Fruit fly (Drosophila melanogaster) whole organism, embryonic: ENCODE results near the gene CG17717.

Source experiments
- Atf3 ChIP-seq: fragments of 200-800 bp; sonication (Bioruptor generic); optimal IDR thresholded peaks from 3 replicates; lab custom pipeline; 2016; ENCODE audit warnings: missing biosample characterization, missing genetic modification characterization
- Blimp-1 ChIP-seq: fragments of 200-800 bp; sonication (Bioruptor generic); optimal IDR thresholded peaks from 3 replicates; lab custom pipeline; 2018; ENCODE audit warnings: missing biosample characterization, missing genetic modification characterization, mild to moderate bottlenecking, moderate library complexity, missing genetic modification reagents
- CG10267 ChIP-seq: fragments of 200-800 bp; sonication (Bioruptor generic); optimal IDR thresholded peaks from 2 replicates; lab custom pipeline; 2018; ENCODE audit warnings: missing biosample characterization, mild to moderate bottlenecking, missing genetic modification characterization, moderate library complexity
- CG10366 ChIP-seq: fragments of 200-800 bp; sonication (Bioruptor generic); IDR thresholded peaks from 2 replicates; pipeline ENCODE4 v1.3.6; 2022; ENCODE audit warnings: missing biosample characterization, missing genetic modification characterization
- CG12744 ChIP-seq: fragments of 200-800 bp; sonication (Bioruptor generic); optimal IDR thresholded peaks from 2 replicates; lab custom pipeline; 2016; ENCODE audit warnings: missing biosample characterization, missing genetic modification characterization
- CG12769 ChIP-seq: fragments of 200-800 bp; sonication (Bioruptor generic); optimal IDR thresholded peaks from 2 replicates; lab custom pipeline; 2019; ENCODE audit warnings: missing biosample characterization, mild to moderate bottlenecking, missing genetic modification characterization, moderate library complexity
- CG15269 ChIP-seq: fragments of 200-800 bp; sonication (Bioruptor generic); optimal IDR thresholded peaks from 2 replicates; lab custom pipeline; 2018; ENCODE audit warnings: missing biosample characterization, mild to moderate bottlenecking, missing genetic modification characterization, moderate library complexity
- CG15514 ChIP-seq: fragments of 200-800 bp; sonication (Bioruptor generic); optimal IDR thresholded peaks from 3 replicates; lab custom pipeline; 2017; ENCODE audit warnings: missing biosample characterization, missing genetic modification characterization, mild to moderate bottlenecking, moderate library complexity, missing genetic modification reagents
- CG17385 ChIP-seq: fragments of 200-800 bp; sonication (Bioruptor generic); optimal IDR thresholded peaks from 3 replicates; lab custom pipeline; 2018; ENCODE audit warnings: missing biosample characterization, mild to moderate bottlenecking, missing genetic modification characterization
- CG17802 ChIP-seq: fragments of 200-800 bp; sonication (Bioruptor generic); optimal IDR thresholded peaks from 2 replicates; lab custom pipeline; 2018; ENCODE audit warnings: missing biosample characterization, mild to moderate bottlenecking, missing genetic modification characterization, moderate library complexity
- CG17912 ChIP-seq: fragments of 200-800 bp; sonication (Bioruptor generic); optimal IDR thresholded peaks from 2 replicates; lab custom pipeline; 2018; ENCODE audit warnings: missing biosample characterization, mild to moderate bottlenecking, missing genetic modification characterization
- CG2199 ChIP-seq: fragments of 200-800 bp; sonication (Bioruptor generic); IDR thresholded peaks from 3 replicates; pipeline ENCODE4 v1.3.6; 2022; ENCODE audit warnings: missing biosample characterization, missing genetic modification characterization
- CG2875 ChIP-seq: fragments of 200-800 bp; sonication (Bioruptor generic); optimal IDR thresholded peaks from 2 replicates; lab custom pipeline; 2017; ENCODE audit warnings: missing biosample characterization, mild to moderate bottlenecking, missing genetic modification characterization, missing genetic modification reagents
- CG34422 ChIP-seq: fragments of 200-800 bp; sonication (Bioruptor generic); IDR thresholded peaks from 3 replicates; pipeline ENCODE4 v1.3.6; 2022; ENCODE audit warnings: missing biosample characterization, missing genetic modification characterization
- CG4404 ChIP-seq: fragments of 200-800 bp; sonication (Bioruptor generic); IDR thresholded peaks from 2 replicates; pipeline ENCODE4 v1.3.6; 2022; ENCODE audit warnings: missing biosample characterization, missing genetic modification characterization
- CG6813 ChIP-seq: fragments of 200-800 bp; sonication (Bioruptor generic); optimal IDR thresholded peaks from 2 replicates; lab custom pipeline; 2017; ENCODE audit warnings: missing biosample characterization, missing genetic modification characterization, mild to moderate bottlenecking, moderate library complexity, missing genetic modification reagents
- CG7839 ChIP-seq: fragments of 200-800 bp; sonication (Bioruptor generic); optimal IDR thresholded peaks from 3 replicates; lab custom pipeline; 2018; ENCODE audit warnings: missing biosample characterization, mild to moderate bottlenecking, missing genetic modification characterization, moderate library complexity
- CG8290 ChIP-seq, 3 experiments: fragments of 200-800 bp; sonication (Bioruptor generic); optimal IDR thresholded peaks; 2 replicates each; lab custom pipeline; 2016 to 2019; ENCODE audit warnings: missing biosample characterization in 3 of 3, missing genetic modification characterization in 3 of 3, mild to moderate bottlenecking in 2 of 3, moderate library complexity in 1 of 3
- CG9727 ChIP-seq: fragments of 200-800 bp; sonication (Bioruptor generic); optimal IDR thresholded peaks from 3 replicates; lab custom pipeline; 2017; ENCODE audit warnings: missing biosample characterization, mild to moderate bottlenecking, missing genetic modification characterization
- CG9932 ChIP-seq: fragments of 200-800 bp; sonication (Bioruptor generic); IDR thresholded peaks from 2 replicates; pipeline ENCODE4 v1.3.6; 2022; ENCODE audit warnings: missing biosample characterization, missing genetic modification characterization
- Camta ChIP-seq: fragments of 200-800 bp; sonication (Bioruptor generic); optimal IDR thresholded peaks from 2 replicates; lab custom pipeline; 2016; ENCODE audit warnings: missing biosample characterization, missing genetic modification characterization
- CoRest ChIP-seq: fragments of 200-800 bp; sonication (Bioruptor generic); optimal IDR thresholded peaks from 3 replicates; lab custom pipeline; 2018; ENCODE audit warnings: missing biosample characterization, mild to moderate bottlenecking, missing genetic modification characterization, moderate library complexity
- Dbx ChIP-seq: fragments of 200-800 bp; sonication (Bioruptor generic); IDR thresholded peaks from 3 replicates; pipeline ENCODE4 v1.3.6; 2022; ENCODE audit warnings: missing biosample characterization, missing genetic modification characterization
- Dfd ChIP-seq, 2 experiments: fragments of >200 bp; optimal IDR thresholded peaks; 2 replicates each; lab custom pipeline; 2017; ENCODE audit warnings: missing biosample characterization in 2 of 2, missing genetic modification characterization in 2 of 2
- ERR ChIP-seq: fragments of 200-800 bp; sonication (Bioruptor generic); optimal IDR thresholded peaks from 2 replicates; lab custom pipeline; 2016; ENCODE audit warnings: missing biosample characterization, missing genetic modification characterization
- Ets65A ChIP-seq: fragments of 200-800 bp; sonication (Bioruptor generic); peaks from one replicate; lab custom pipeline; 2016; ENCODE audit warnings: missing biosample characterization, missing genetic modification characterization
- Fer1 ChIP-seq: fragments of 200-800 bp; sonication (Bioruptor generic); optimal IDR thresholded peaks from 2 replicates; lab custom pipeline; 2017; ENCODE audit warnings: missing biosample characterization, mild to moderate bottlenecking, missing genetic modification characterization
- Gug ChIP-seq: fragments of 200-800 bp; sonication (Bioruptor generic); IDR thresholded peaks from 4 replicates; pipeline ENCODE4 v1.3.6; 2022; ENCODE audit warnings: missing biosample characterization, missing genetic modification characterization
- HHEX ChIP-seq: fragments of 200-800 bp; sonication (Bioruptor generic); optimal IDR thresholded peaks from 3 replicates; lab custom pipeline; 2017; ENCODE audit warnings: missing biosample characterization, mild to moderate bottlenecking, missing genetic modification characterization, missing genetic modification reagents
- Hr51 ChIP-seq, 2 experiments: fragments of 200-800 bp; sonication (Bioruptor generic); optimal IDR thresholded peaks; 2 replicates in 1 of 2; 3 replicates in 1 of 2; lab custom pipeline; 2016 to 2018; ENCODE audit warnings: missing biosample characterization in 2 of 2, missing genetic modification characterization in 2 of 2, mild to moderate bottlenecking in 1 of 2, moderate library complexity in 1 of 2
- Lhr ChIP-seq: fragments of 200-800 bp; sonication (Bioruptor generic); optimal IDR thresholded peaks from 3 replicates; lab custom pipeline; 2017; ENCODE audit warnings: mild to moderate bottlenecking, missing biosample characterization, missing genetic modification reagents, missing genetic modification characterization
- Max ChIP-seq: fragments of 200-800 bp; sonication (Bioruptor generic); optimal IDR thresholded peaks from 2 replicates; lab custom pipeline; 2016; ENCODE audit warnings: missing biosample characterization, mild to moderate bottlenecking, missing genetic modification characterization
- Meics ChIP-seq: fragments of 200-800 bp; sonication (Bioruptor generic); optimal IDR thresholded peaks from 2 replicates; lab custom pipeline; 2017; ENCODE audit warnings: missing biosample characterization, mild to moderate bottlenecking, missing genetic modification characterization
- NC2β ChIP-seq: fragments of 200-800 bp; sonication (Bioruptor generic); optimal IDR thresholded peaks from 2 replicates; lab custom pipeline; 2016; ENCODE audit warnings: missing biosample characterization, missing genetic modification characterization
- Rfx ChIP-seq: fragments of 200-800 bp; sonication (Bioruptor generic); IDR thresholded peaks from 2 replicates; pipeline ENCODE4 v1.3.6; 2022; ENCODE audit warnings: missing biosample characterization, missing genetic modification characterization
- Usf ChIP-seq: fragments of 200-800 bp; sonication (Bioruptor generic); optimal IDR thresholded peaks from 2 replicates; lab custom pipeline; 2017; ENCODE audit warnings: missing genotype, missing biosample characterization, missing genetic modification characterization
- ap ChIP-seq: fragments of 200-800 bp; sonication (Bioruptor generic); IDR thresholded peaks from 2 replicates; pipeline ENCODE4 v1.3.6; 2022; ENCODE audit warnings: missing biosample characterization, missing genetic modification characterization
- fd64A ChIP-seq: fragments of 200-800 bp; sonication (Bioruptor generic); optimal IDR thresholded peaks from 3 replicates; lab custom pipeline; 2018; ENCODE audit warnings: missing biosample characterization, mild to moderate bottlenecking, missing genetic modification characterization
- grau ChIP-seq: fragments of 200-800 bp; optimal IDR thresholded peaks from 3 replicates; lab custom pipeline; 2019; ENCODE audit warnings: missing biosample characterization, mild to moderate bottlenecking, missing genetic modification characterization, moderate library complexity
- kah ChIP-seq: fragments of 200-800 bp; sonication (Bioruptor generic); optimal IDR thresholded peaks from 2 replicates; lab custom pipeline; 2018; ENCODE audit warnings: missing biosample characterization, mild to moderate bottlenecking, missing genetic modification characterization
- lmd ChIP-seq: fragments of 200-800 bp; sonication (Bioruptor generic); IDR thresholded peaks from 2 replicates; pipeline ENCODE4 v1.3.6; 2022; ENCODE audit warnings: missing biosample characterization, missing genetic modification characterization
- mam ChIP-seq: fragments of 200-800 bp; sonication (Bioruptor generic); optimal IDR thresholded peaks from 3 replicates; lab custom pipeline; 2016; ENCODE audit warnings: missing biosample characterization, missing genetic modification characterization
- nau ChIP-seq: fragments of 200-800 bp; sonication (Bioruptor generic); optimal IDR thresholded peaks from 3 replicates; lab custom pipeline; 2017; ENCODE audit warnings: missing biosample characterization, mild to moderate bottlenecking, missing genetic modification characterization, missing genetic modification reagents
- odd ChIP-seq: fragments of 200-800 bp; sonication (Bioruptor generic); optimal IDR thresholded peaks from 2 replicates; lab custom pipeline; 2017; ENCODE audit warnings: missing biosample characterization, mild to moderate bottlenecking, missing genetic modification characterization
- ranshi ChIP-seq: fragments of 200-800 bp; sonication (Bioruptor generic); IDR thresholded peaks from 2 replicates; pipeline ENCODE4 v1.3.6; 2022; ENCODE audit warnings: missing biosample characterization, missing genetic modification characterization
- ssp ChIP-seq: fragments of 200-800 bp; sonication (Bioruptor generic); IDR thresholded peaks from 2 replicates; pipeline ENCODE4 v1.3.6; 2022; ENCODE audit warnings: missing biosample characterization, missing genetic modification characterization
- vfl ChIP-seq: fragments of 200-800 bp; sonication (Bioruptor generic); optimal IDR thresholded peaks from 2 replicates; lab custom pipeline; 2016; ENCODE audit warnings: missing biosample characterization, missing genetic modification characterization
- wor ChIP-seq: fragments of 200-800 bp; sonication (Bioruptor generic); IDR thresholded peaks from 2 replicates; pipeline ENCODE4 v1.3.6; 2022; ENCODE audit warnings: missing biosample characterization, missing genetic modification characterization
- zen ChIP-seq: fragments of 200-800 bp; sonication (Bioruptor generic); optimal IDR thresholded peaks from 3 replicates; lab custom pipeline; 2018; ENCODE audit warnings: missing biosample characterization, mild to moderate bottlenecking, missing genetic modification characterization, moderate library complexity
- zfh1 ChIP-seq: fragments of 200-800 bp; sonication (Bioruptor generic); IDR thresholded peaks from 3 replicates; pipeline ENCODE4 v1.3.6; 2022; ENCODE audit warnings: missing biosample characterization, missing genetic modification characterization

CG17717 gene

DNA sequence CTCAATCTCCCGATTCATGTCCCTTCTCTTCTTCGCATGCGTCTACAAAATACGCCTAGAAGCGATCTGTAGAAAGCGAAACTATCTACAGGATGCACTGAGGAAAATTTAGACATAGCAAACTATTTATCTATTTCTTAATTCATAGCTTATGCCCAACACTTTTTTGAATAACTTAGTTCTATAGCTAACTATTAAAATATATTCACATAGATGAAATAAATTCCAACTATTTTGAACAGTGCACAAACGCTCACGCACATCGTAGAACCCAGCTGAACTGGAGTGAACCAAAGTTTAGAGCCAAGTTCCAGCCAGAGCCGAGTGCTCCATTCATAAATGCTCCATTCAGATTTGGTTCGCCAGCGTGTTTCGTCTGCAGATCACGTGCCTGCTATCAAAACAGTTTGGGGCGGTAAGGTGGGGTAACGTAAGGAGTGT, 32.5 kb downstream of the CG17717 start (continued):
- TF ChIP-seq wor (GFP tag; lab: Robert Waterston, UW) (no peak), CG2199 (GFP tag; lab: Robert Waterston, UW) (no peak), Gug (0 out of 4 replicates have a peak, but pooled peaks have one; percentile 4), CG34422 (GFP tag; lab: Robert Waterston, UW) (peak; percentile 37; the same call in 1 of the 3 replicates), Usf (no peak), CG10267 (tag; lab: Kevin White, UChicago) (peak; percentile 49), Meics (GFP tag; lab: Kevin White, UChicago) (peak; percentile 58), CG8290 (GFP tag; optimal IDR thresholded peaks at IDR 0.05; lab: Kevin White, UChicago) (peak; percentile 40), CG8290 (tag; optimal IDR thresholded peaks at IDR 0.05; lab: Kevin White, UChicago) (peak in 1 of 2 experiments; percentile 14), odd (GFP tag; lab: Kevin White, UChicago) (no peak), CG12744 (GFP tag; lab: Kevin White, UChicago) (no peak), ranshi (GFP tag; lab: Robert Waterston, UW) (peak; percentile 61; the same call in 1 of the 2 replicates), zen (peak; percentile 22), Dbx (GFP tag; lab: Robert Waterston, UW) (peak; percentile 52; the same call in 1 of the 3 replicates), HHEX (GFP tag; lab: Kevin White, UChicago) (no peak), CG15269 (tag; lab: Kevin White, UChicago) (peak; percentile 11), Fer1 (GFP tag; lab: Kevin White, UChicago) (no peak), ssp (no peak), CG17385 (GFP tag; lab: Kevin White, UChicago) (peak; percentile 18), kah (no peak), CG17802 (tag; lab: Kevin White, UChicago) (peak; percentile 8), CG15514 (GFP tag; lab: Kevin White, UChicago) (peak; percentile 42), nau (GFP tag; lab: Kevin White, UChicago) (no peak), Dfd (GFP tag; optimal IDR thresholded peaks at IDR 0.05; lab: Kevin White, UChicago) (no peak), zfh1 (GFP tag; lab: Robert Waterston, UW) (peak; percentile 59), CoRest (tag; lab: Kevin White, UChicago) (peak; percentile 31), vfl (GFP tag; lab: Kevin White, UChicago) (no peak), Hr51 (GFP tag; optimal IDR thresholded peaks at IDR 0.05; lab: Kevin White, UChicago) (peak in 1 of 2 experiments; percentile 9), ERR (GFP tag; lab: Kevin White, UChicago) (peak; percentile 12), grau (tag; lab: Kevin White, UChicago) (peak; percentile 59), fd64A (GFP tag; lab: Kevin White, UChicago) (no peak), CG10366 (peak; percentile 53), Camta (GFP tag; lab: Kevin White, UChicago) (peak; percentile 34), CG9727 (peak; percentile 68), lmd (peak; percentile 51), NC2β (GFP tag; lab: Kevin White, UChicago) (no peak), CG4404 (peak; percentile 41; the same call in 1 of the 2 replicates), CG7839 (tag; lab: Kevin White, UChicago) (peak; percentile 64), mam (GFP tag; lab: Kevin White, UChicago) (peak; percentile 28), CG12769 (tag; lab: Kevin White, UChicago) (peak; percentile 47), ap (GFP tag; lab: Robert Waterston, UW) (no peak), Blimp-1 (GFP tag; lab: Kevin White, UChicago) (peak; percentile 95), Lhr (GFP tag; lab: Kevin White, UChicago) (no peak), CG6813 (peak; percentile 25), Ets65A (GFP tag; lab: Kevin White, UChicago) (peak; percentile 28), Atf3 (GFP tag; lab: Kevin White, UChicago) (no peak), CG9932 (GFP tag; lab: Robert Waterston, UW) (peak; percentile 64), Max (GFP tag; lab: Kevin White, UChicago) (peak; percentile 23), CG17912 (no peak), CG2875 (peak; percentile 30), Rfx (GFP tag; lab: Robert Waterston, UW) (peak; percentile 75)
